Worm (Caenorhabditis elegans): ENCODE results near the gene F22F7.7.
"Not testable (repeated sequence)": the region's sequence is repeated elsewhere in the genome, so short reads cannot be mapped to it uniquely, and the experiment has no call there.

F22F7.7 gene

DNA sequence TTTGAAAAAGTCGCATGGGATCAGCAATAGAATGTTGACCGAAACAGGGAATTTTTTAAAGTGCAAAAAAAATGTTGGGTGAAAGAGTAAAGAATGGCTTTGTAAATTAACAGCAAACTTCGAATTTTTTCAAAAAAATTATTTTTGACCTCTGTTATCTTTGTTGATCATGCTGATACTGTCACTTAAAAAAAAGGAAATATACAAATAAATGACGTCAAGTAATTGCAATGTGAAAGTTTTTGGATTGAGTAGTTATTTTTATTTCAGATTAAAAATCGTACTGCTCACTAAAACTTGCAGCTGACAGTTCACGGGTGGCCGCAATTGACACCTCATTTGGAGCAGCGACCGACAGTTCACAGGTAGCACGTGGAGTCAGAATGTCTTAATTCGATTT, 11.0 kb upstream of the F22F7.7 start, which contains the start of gene C45H4.13:
Gene C45H4.13, minus strand, starts transcription at position 101 of the 400 bp plus-strand sequence.
- TF ChIP-seq ztf-1 (GFP tag; conservative IDR thresholded peaks at IDR 0.05) (no peak), elt-1 (tag; optimal IDR thresholded peaks at IDR 0.05) (no peak), nhr-25 (tag; optimal IDR thresholded peaks at IDR 0.05) (no peak), nhr-10 (tag; optimal IDR thresholded peaks at IDR 0.05) (no peak), nhr-129 (tag; optimal IDR thresholded peaks at IDR 0.05) (no peak), fos-1 (tag; optimal IDR thresholded peaks at IDR 0.05) (no peak), nhr-21 (tag; optimal IDR thresholded peaks at IDR 0.05) (no peak), sem-4 (tag; optimal IDR thresholded peaks at IDR 0.05) (no peak), aly-2 (tag; optimal IDR thresholded peaks at IDR 0.05) (no peak), zag-1 (tag; optimal IDR thresholded peaks at IDR 0.05) (no peak), unc-39 (tag; optimal IDR thresholded peaks at IDR 0.05) (no peak), dmd-4 (tag; optimal IDR thresholded peaks at IDR 0.05) (no peak)

ce11 chrV:2149432-2149831, 9.6 kb upstream of the F22F7.7 start, which contains the start of gene C45H4.21:
C45H4.21 (minus strand) TSS chrV:2149532.
- TF ChIP-seq ceh-82 (tag; optimal IDR thresholded peaks at IDR 0.05): no peak
- no peak for TF ChIP-seq lin-11 (tag; optimal IDR thresholded peaks at IDR 0.05)
- no peak for TF ChIP-seq ztf-1 (GFP tag; conservative IDR thresholded peaks at IDR 0.05)
- TF ChIP-seq sma-9 (GFP tag; optimal IDR thresholded peaks at IDR 0.05): no peak
- no peak for TF ChIP-seq sma-9 (tag; optimal IDR thresholded peaks at IDR 0.05)
- TF ChIP-seq nhr-77 (tag; optimal IDR thresholded peaks at IDR 0.05): no peak
- TF ChIP-seq lin-39 (tag; optimal IDR thresholded peaks at IDR 0.05): no peak
- no peak for TF ChIP-seq sem-4 (tag; optimal IDR thresholded peaks at IDR 0.05)
- no peak for TF ChIP-seq nhr-11 (tag; optimal IDR thresholded peaks at IDR 0.05)
- no peak for TF ChIP-seq ztf-4 (tag; optimal IDR thresholded peaks at IDR 0.05)
- no peak for TF ChIP-seq unc-55 (GFP tag; optimal IDR thresholded peaks at IDR 0.05)
- TF ChIP-seq gmeb-1 (tag; optimal IDR thresholded peaks at IDR 0.05): no peak
- no peak for TF ChIP-seq nhr-237 (tag; optimal IDR thresholded peaks at IDR 0.05)
- no peak for TF ChIP-seq blmp-1 (tag; optimal IDR thresholded peaks at IDR 0.05; ENCODE audit: insufficient read depth)
- no peak for TF ChIP-seq nhr-21 (tag; optimal IDR thresholded peaks at IDR 0.05)
- no peak for TF ChIP-seq C34F6.9 (tag; optimal IDR thresholded peaks at IDR 0.05)
- TF ChIP-seq mdl-1 (tag; optimal IDR thresholded peaks at IDR 0.05): no peak
- no peak for TF ChIP-seq egl-27 (tag; optimal IDR thresholded peaks at IDR 0.05)

DNA sequence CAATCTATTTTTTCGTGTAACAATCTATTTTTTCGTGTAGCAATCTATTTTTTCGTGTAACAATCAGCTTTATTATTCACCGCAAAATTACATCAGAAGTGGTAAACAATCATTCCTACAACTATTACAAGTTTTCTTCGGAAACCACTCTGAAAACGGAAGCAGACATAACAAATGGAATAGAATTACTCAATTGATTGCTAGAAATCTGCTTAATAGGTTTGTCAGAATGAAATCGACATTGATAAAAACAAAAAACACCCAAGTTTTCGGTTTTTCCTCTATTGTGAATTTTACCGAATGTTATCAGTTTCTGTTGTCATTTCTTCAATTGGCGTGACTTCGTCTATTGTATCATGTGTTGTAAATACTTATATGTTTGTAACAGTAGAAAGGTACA, 7.0 kb upstream of the F22F7.7 start, which contains the start of gene srbc-20:
Gene srbc-20, plus strand, starts transcription at position 301 of the 400 bp plus-strand sequence.
- TF ChIP-seq ZK546.5 (tag; optimal IDR thresholded peaks at IDR 0.05) (no peak), zag-1 (tag; optimal IDR thresholded peaks at IDR 0.05) (no peak), alr-1 (tag; optimal IDR thresholded peaks at IDR 0.05) (no peak), Y55F3AM.14 (GFP tag; optimal IDR thresholded peaks at IDR 0.05) (no peak), nhr-237 (tag; optimal IDR thresholded peaks at IDR 0.05) (no peak), egl-27 (tag; optimal IDR thresholded peaks at IDR 0.05) (no peak), skn-1 (tag; optimal IDR thresholded peaks at IDR 0.05) (no peak), ceh-82 (tag; optimal IDR thresholded peaks at IDR 0.05) (no peak), lin-11 (tag; optimal IDR thresholded peaks at IDR 0.05) (no peak)

DNA sequence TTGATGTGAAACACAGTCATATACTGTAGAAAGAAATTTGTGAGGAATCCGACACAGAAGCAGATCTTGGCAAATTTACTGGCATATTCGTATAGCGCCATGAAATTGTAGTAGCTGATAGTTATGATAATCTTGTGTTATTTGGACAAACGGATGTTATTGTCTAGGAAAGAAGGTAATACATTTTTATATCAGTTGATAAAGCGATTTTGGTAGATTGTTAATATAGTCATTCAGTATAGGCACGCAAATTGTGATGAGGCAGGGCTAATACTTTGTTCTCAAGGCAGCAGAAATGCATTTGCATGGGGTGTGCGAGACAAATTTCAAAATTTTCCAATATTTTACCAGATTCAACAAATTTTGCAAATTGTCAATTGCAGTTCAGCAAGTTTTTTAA, 6.2 kb upstream of the F22F7.7 start, which contains the start of gene str-52:
Gene str-52, minus strand, starts transcription at position 101 of the 400 bp plus-strand sequence.
- no peak for TF ChIP-seq zag-1 (tag; optimal IDR thresholded peaks at IDR 0.05)
- no peak for TF ChIP-seq R02D3.7 (tag; optimal IDR thresholded peaks at IDR 0.05)
- TF ChIP-seq nhr-129 (tag; optimal IDR thresholded peaks at IDR 0.05): no peak
- no peak for TF ChIP-seq fos-1 (tag; optimal IDR thresholded peaks at IDR 0.05)
- no peak for TF ChIP-seq egl-27 (tag; optimal IDR thresholded peaks at IDR 0.05)
- no peak for TF ChIP-seq crh-2 (tag; optimal IDR thresholded peaks at IDR 0.05)
- no peak for TF ChIP-seq mbf-1 (tag; optimal IDR thresholded peaks at IDR 0.05)
- TF ChIP-seq dmd-4 (tag; optimal IDR thresholded peaks at IDR 0.05): no peak
- no peak for TF ChIP-seq nhr-10 (tag; optimal IDR thresholded peaks at IDR 0.05)
- no peak for TF ChIP-seq C34F6.9 (tag; optimal IDR thresholded peaks at IDR 0.05)
- TF ChIP-seq nhr-6 (tag; optimal IDR thresholded peaks at IDR 0.05): no peak
- no peak for TF ChIP-seq snpc-4 (tag; optimal IDR thresholded peaks at IDR 0.05)
- no peak for TF ChIP-seq gmeb-1 (tag; optimal IDR thresholded peaks at IDR 0.05)

- TF ChIP-seq alr-1 (tag; optimal IDR thresholded peaks at IDR 0.05); blmp-1 (tag; optimal IDR thresholded peaks at IDR 0.05; ENCODE audit: insufficient read depth); nhr-11 (tag; optimal IDR thresholded peaks at IDR 0.05): not testable (repeated sequence)
These were observed 4.6 kb upstream of the F22F7.7 start, which contains the start of gene F22F7.12 for ce11 chrV:2144408-2144807. F22F7.12 (minus strand) TSS chrV:2144508.

Measured in whole organism, L2 larva.